Worm (Caenorhabditis elegans) whole organism, L2 larva: ENCODE measurements around the gene act-1.
A peak's percentile ranks its signal among the peaks of the same experiment; 100 is the strongest.

Experiments used
- C34F6.9 ChIP-seq: fragments of 150-350 bp; optimal IDR thresholded peaks from 2 replicates; lab custom pipeline; 2014; ENCODE audit warnings: missing biosample characterization, missing genetic modification characterization
- F13H6.1 ChIP-seq: sonication (generic microtip); optimal IDR thresholded peaks from 2 replicates; lab custom pipeline; 2016; ENCODE audit warnings: missing genetic modification characterization, missing compliant biosample characterization
- R02D3.7 ChIP-seq: fragments of 150-350 bp; optimal IDR thresholded peaks from 2 replicates; lab custom pipeline; 2014; ENCODE audit warnings: missing biosample characterization, missing genetic modification characterization
- Y55F3AM.14 ChIP-seq: fragments of 200-800 bp; sonication (Bioruptor generic); optimal IDR thresholded peaks from 2 replicates; lab custom pipeline; 2018; ENCODE audit warnings: mild to moderate bottlenecking, missing genetic modification characterization, missing compliant biosample characterization
- ZK546.5 ChIP-seq: sonication (generic microtip); optimal IDR thresholded peaks from 2 replicates; lab custom pipeline; 2017; ENCODE audit warnings: missing biosample characterization, missing genetic modification characterization
- alr-1 ChIP-seq: fragments of 150-350 bp; optimal IDR thresholded peaks from 2 replicates; lab custom pipeline; 2014; ENCODE audit warnings: missing biosample characterization, missing genetic modification characterization
- aly-2 ChIP-seq: fragments of 150-350 bp; optimal IDR thresholded peaks from 2 replicates; lab custom pipeline; 2014; ENCODE audit warnings: missing biosample characterization, missing genetic modification characterization
- ama-1 ChIP-seq: fragments of 150-350 bp; optimal IDR thresholded peaks from 2 replicates; lab custom pipeline; 2018; ENCODE audit warnings: inconsistent platforms
- blmp-1 ChIP-seq: sonication (generic microtip); optimal IDR thresholded peaks from 2 replicates; lab custom pipeline; 2017; ENCODE audit warnings: missing genetic modification characterization, mild to moderate bottlenecking, missing compliant biosample characterization, antibody characterized with exemption, moderate library complexity; ENCODE audit not compliant: insufficient read depth
- ceh-82 ChIP-seq: fragments of 150-350 bp; optimal IDR thresholded peaks from 2 replicates; lab custom pipeline; 2014; ENCODE audit warnings: missing biosample characterization, missing genetic modification characterization
- crh-2 ChIP-seq: sonication (generic microtip); optimal IDR thresholded peaks from 2 replicates; lab custom pipeline; 2017; ENCODE audit warnings: missing biosample characterization, missing genetic modification characterization
- dmd-4 ChIP-seq: sonication (generic microtip); optimal IDR thresholded peaks from 2 replicates; lab custom pipeline; 2017; ENCODE audit warnings: missing biosample characterization, missing genetic modification characterization
- egl-27 ChIP-seq: sonication (generic microtip); optimal IDR thresholded peaks from 3 replicates; lab custom pipeline; 2017; ENCODE audit warnings: missing biosample characterization, missing genetic modification reagents, missing genetic modification characterization
- elt-1 ChIP-seq: fragments of 150-350 bp; optimal IDR thresholded peaks from 2 replicates; lab custom pipeline; 2014; ENCODE audit warnings: missing biosample characterization, missing genetic modification characterization
- fos-1 ChIP-seq: fragments of 150-350 bp; optimal IDR thresholded peaks from 2 replicates; lab custom pipeline; 2014; ENCODE audit warnings: missing biosample characterization, missing genetic modification characterization
- mbf-1 ChIP-seq: sonication (generic microtip); optimal IDR thresholded peaks from 2 replicates; lab custom pipeline; 2017; ENCODE audit warnings: missing biosample characterization, missing genetic modification characterization
- mdl-1 ChIP-seq, 2 experiments: fragments of 150-350 bp in 1 of 2; sonication (generic microtip) in 1 of 2; optimal IDR thresholded peaks; 2 replicates each; lab custom pipeline; 2017; ENCODE audit warnings: missing biosample characterization in 2 of 2, missing genetic modification characterization in 2 of 2
- nhr-10 ChIP-seq: sonication (generic microtip); optimal IDR thresholded peaks from 2 replicates; lab custom pipeline; 2017; ENCODE audit warnings: missing biosample characterization, missing genetic modification characterization
- nhr-129 ChIP-seq: fragments of 150-350 bp; optimal IDR thresholded peaks from 2 replicates; lab custom pipeline; 2014; ENCODE audit warnings: missing biosample characterization, missing genetic modification characterization
- nhr-21 ChIP-seq: fragments of 150-350 bp; optimal IDR thresholded peaks from 2 replicates; lab custom pipeline; 2014; ENCODE audit warnings: missing biosample characterization, missing genetic modification characterization
- nhr-237 ChIP-seq: fragments of 150-350 bp; optimal IDR thresholded peaks from 2 replicates; lab custom pipeline; 2014; ENCODE audit warnings: missing biosample characterization, missing genetic modification characterization
- nhr-25 ChIP-seq: fragments of 150-350 bp; sonication (generic microtip); optimal IDR thresholded peaks from 3 replicates; lab custom pipeline; 2014; ENCODE audit warnings: missing biosample characterization, missing genetic modification characterization
- nhr-6 ChIP-seq: fragments of 150-350 bp; optimal IDR thresholded peaks from 2 replicates; lab custom pipeline; 2014; ENCODE audit warnings: missing biosample characterization, missing genetic modification characterization
- nhr-77 ChIP-seq: fragments of 150-350 bp; optimal IDR thresholded peaks from 2 replicates; lab custom pipeline; 2014; ENCODE audit warnings: missing biosample characterization, missing genetic modification characterization
- sem-4 ChIP-seq: fragments of 150-350 bp; optimal IDR thresholded peaks from 2 replicates; lab custom pipeline; 2014; ENCODE audit warnings: missing biosample characterization, missing genetic modification reagents, missing genetic modification characterization
- skn-1 ChIP-seq: sonication (generic microtip); optimal IDR thresholded peaks from 2 replicates; lab custom pipeline; 2017; ENCODE audit warnings: missing biosample characterization, missing genetic modification characterization
- sma-9 ChIP-seq, 2 experiments: fragments of 150-350 bp in 1 of 2; sonication (generic microtip) in 1 of 2; optimal IDR thresholded peaks; 2 replicates each; lab custom pipeline; 2014 to 2016; ENCODE audit warnings: missing genetic modification characterization in 2 of 2, mild to moderate bottlenecking in 1 of 2, missing biosample characterization in 1 of 2, missing compliant biosample characterization in 1 of 2, missing genetic modification reagents in 1 of 2, moderate library complexity in 1 of 2
- unc-39 ChIP-seq: fragments of 150-350 bp; optimal IDR thresholded peaks from 2 replicates; lab custom pipeline; 2014; ENCODE audit warnings: missing biosample characterization, missing genetic modification characterization
- unc-62 ChIP-seq: fragments of 150-350 bp; optimal IDR thresholded peaks from 2 replicates; lab custom pipeline; 2014; ENCODE audit warnings: missing biosample characterization, missing genetic modification reagents, missing genetic modification characterization
- zag-1 ChIP-seq: fragments of 150-350 bp; optimal IDR thresholded peaks from 2 replicates; lab custom pipeline; 2014; ENCODE audit warnings: missing biosample characterization, missing genetic modification characterization
- ztf-1 ChIP-seq: fragments of 200-800 bp; sonication (Bioruptor generic); conservative IDR thresholded peaks from 2 replicates; pipeline ENCODE4 v1.3.6; 2022; ENCODE audit warnings: missing genetic modification characterization, missing compliant biosample characterization
- ztf-4 ChIP-seq: fragments of 150-350 bp; optimal IDR thresholded peaks from 2 replicates; lab custom pipeline; 2014; ENCODE audit warnings: missing biosample characterization, missing genetic modification characterization

Gene act-1

DNA sequence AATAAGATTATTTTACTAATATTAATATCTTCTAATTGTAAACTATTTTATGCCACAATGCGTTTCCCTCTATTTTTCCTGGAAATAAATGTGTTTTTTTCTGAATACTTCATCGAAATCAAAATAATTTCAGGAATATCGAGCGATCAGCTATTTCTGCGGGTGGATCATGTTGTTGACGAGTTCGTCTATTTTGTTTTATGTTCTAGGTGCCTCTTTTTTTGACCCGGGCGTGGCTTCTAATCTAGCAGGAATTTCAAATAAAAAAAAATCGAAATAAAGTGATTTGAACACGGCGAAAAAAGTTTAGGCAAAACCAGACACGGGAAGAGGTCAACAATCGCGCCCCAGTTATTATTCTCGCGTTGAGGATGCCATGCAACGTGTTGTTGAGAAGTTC lies 28.9 kb upstream of the act-1 start, which contains the start of gene T04C12.33:
Gene T04C12.33, plus strand, starts transcription at position 301 of the 400 bp plus-strand sequence.
- TF ChIP-seq sem-4 (tag; lab: Kevin White, UChicago) (no peak), F13H6.1 (tag; lab: Kevin White, UChicago) (no peak), skn-1 (no peak), egl-27 (tag; lab: Kevin White, UChicago) (no peak), unc-39 (no peak), ztf-1 (GFP tag; lab: Robert Waterston, UW) (no peak), blmp-1 (tag; lab: Kevin White, UChicago) (no peak), Y55F3AM.14 (no peak), mdl-1 (tag; optimal IDR thresholded peaks at IDR 0.05; lab: Kevin White, UChicago) (no peak), nhr-6 (tag; lab: Kevin White, UChicago) (no peak), crh-2 (tag; lab: Kevin White, UChicago) (no peak), dmd-4 (tag; lab: Kevin White, UChicago) (no peak), zag-1 (tag; lab: Kevin White, UChicago) (no peak), mbf-1 (no peak), alr-1 (tag; lab: Kevin White, UChicago) (no peak)

DNA sequence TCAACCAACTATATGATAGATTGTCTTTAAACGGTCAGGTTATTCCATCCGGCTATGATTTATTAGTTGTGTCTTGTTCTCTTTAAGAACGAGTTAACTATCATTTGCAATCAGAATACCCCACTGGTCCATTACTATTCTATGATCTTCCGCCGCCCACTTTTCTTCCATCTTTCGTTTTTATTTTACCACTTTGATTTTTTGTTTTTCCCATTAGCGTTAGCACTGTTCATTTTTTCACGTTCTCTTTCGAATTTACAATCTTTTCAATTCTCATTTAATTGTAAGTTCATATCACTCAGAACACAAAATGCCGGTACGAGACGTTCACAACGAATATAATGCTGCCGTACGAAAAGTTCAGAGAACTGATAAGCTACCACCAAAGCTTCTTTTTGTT lies 27.0 kb upstream of the act-1 start, which contains the start of gene T04C12.7:
Gene T04C12.7, plus strand, starts transcription at position 301 of the 400 bp plus-strand sequence.
- TF ChIP-seq C34F6.9 (tag; lab: Kevin White, UChicago) (no peak), nhr-237 (tag; lab: Kevin White, UChicago) (no peak), nhr-6 (tag; lab: Kevin White, UChicago) (no peak), unc-62 (no peak), skn-1 (no peak), mbf-1 (no peak)

DNA sequence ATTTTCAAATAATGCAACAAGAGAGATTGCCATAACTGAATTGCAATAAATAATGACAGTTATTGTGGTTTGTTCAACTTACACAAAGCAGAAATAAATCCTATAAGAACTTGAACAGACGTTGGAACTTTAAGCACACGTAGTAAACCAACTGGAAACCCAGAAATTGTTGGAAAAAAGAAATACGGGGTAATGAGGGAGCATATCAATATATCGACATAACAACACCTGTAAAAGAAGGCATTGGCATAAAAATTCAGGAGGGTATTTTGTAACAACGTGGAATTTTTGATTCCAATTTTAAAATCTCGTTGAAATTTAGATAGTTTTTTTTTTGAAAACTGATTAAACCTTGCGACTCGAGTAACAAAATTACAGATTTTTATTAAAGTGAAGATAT lies 24.4 kb upstream of the act-1 start:
- TF ChIP-seq blmp-1 (tag; lab: Kevin White, UChicago) (no peak), R02D3.7 (tag; lab: Kevin White, UChicago) (no peak), ZK546.5 (no peak), nhr-237 (tag; lab: Kevin White, UChicago) (no peak)

DNA sequence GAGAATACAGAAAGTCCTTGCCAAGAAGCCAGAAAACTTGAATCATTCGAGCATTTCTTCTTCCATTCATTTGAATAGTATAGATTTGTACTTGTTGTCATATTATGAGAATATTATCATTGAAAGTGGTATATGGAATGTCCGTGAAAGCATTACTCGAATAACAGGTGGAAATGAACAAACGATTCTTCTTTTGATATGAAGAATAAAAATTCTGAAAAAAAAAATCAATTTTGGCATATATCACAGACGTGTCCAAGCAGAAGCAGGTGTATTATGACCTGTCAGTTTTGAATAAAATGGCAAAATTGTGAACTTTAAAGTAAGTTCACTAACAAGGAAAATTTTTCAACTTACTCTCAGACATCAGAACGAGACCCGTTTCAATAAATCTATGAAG lies 23.8 kb upstream of the act-1 start, which contains the start of gene srh-75:
Gene srh-75, minus strand, starts transcription at position 101 of the 400 bp plus-strand sequence.
- no peak for TF ChIP-seq nhr-25
- no peak for TF ChIP-seq nhr-10
- TF ChIP-seq sma-9 (GFP tag; optimal IDR thresholded peaks at IDR 0.05; lab: Kevin White, UChicago) = no peak
- TF ChIP-seq sma-9 (tag; optimal IDR thresholded peaks at IDR 0.05; lab: Kevin White, UChicago) = no peak
- no peak for TF ChIP-seq fos-1 (tag; lab: Kevin White, UChicago)
- TF ChIP-seq ceh-82 (tag; lab: Kevin White, UChicago) = no peak
- no peak for TF ChIP-seq ztf-4 (tag; lab: Kevin White, UChicago)
- no peak for TF ChIP-seq nhr-237 (tag; lab: Kevin White, UChicago)
- no peak for TF ChIP-seq mdl-1 (tag; optimal IDR thresholded peaks at IDR 0.05; lab: Kevin White, UChicago)
- TF ChIP-seq aly-2 = no peak
- TF ChIP-seq F13H6.1 (tag; lab: Kevin White, UChicago) = no peak
- no peak for TF ChIP-seq nhr-21
- no peak for TF ChIP-seq dmd-4 (tag; lab: Kevin White, UChicago)
- TF ChIP-seq elt-1 (tag; lab: Kevin White, UChicago) = no peak
- TF ChIP-seq nhr-129 (tag; lab: Kevin White, UChicago) = no peak

DNA sequence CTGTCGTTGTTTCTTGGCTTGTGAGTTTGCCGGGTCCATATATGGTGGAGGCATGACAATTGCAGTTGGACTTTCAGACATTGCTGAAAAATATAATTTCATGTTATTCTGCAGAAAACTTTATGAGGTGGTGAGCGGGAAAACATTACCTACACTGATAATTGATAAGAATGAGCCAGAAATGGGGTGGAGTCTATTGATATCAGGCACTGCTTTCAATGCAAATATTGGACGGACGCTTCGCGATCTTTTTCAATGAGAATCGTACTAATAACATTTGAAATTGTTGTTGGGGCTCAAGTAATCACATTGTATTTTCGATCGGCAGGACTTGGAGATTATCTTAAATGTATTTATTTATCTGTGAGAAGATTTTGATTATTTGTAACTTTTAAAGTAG lies 21.7 kb upstream of the act-1 start, which contains the start of gene T04C12.1:
Gene T04C12.1, minus strand, starts transcription at position 90 of the 400 bp plus-strand sequence.
- TF ChIP-seq sma-9 (GFP tag; optimal IDR thresholded peaks at IDR 0.05; lab: Kevin White, UChicago) (peak; percentile 9), sma-9 (tag; optimal IDR thresholded peaks at IDR 0.05; lab: Kevin White, UChicago) (no peak), nhr-77 (no peak), ama-1 (lab: Kevin White, UChicago) (peak; percentile 56), egl-27 (tag; lab: Kevin White, UChicago) (no peak), dmd-4 (tag; lab: Kevin White, UChicago) (no peak), nhr-25 (peak; percentile 29), zag-1 (tag; lab: Kevin White, UChicago) (no peak), fos-1 (tag; lab: Kevin White, UChicago) (no peak), ceh-82 (tag; lab: Kevin White, UChicago) (no peak)
